Worm (Caenorhabditis elegans) whole organism, L1 larva: Measurements from ENCODE around the gene sas-1.

Experiments used
- Y116A8C.19 ChIP-seq: sonication (generic microtip); optimal IDR thresholded peaks from 2 replicates; lab custom pipeline; 2016; ENCODE audit warnings: missing compliant biosample characterization, missing genetic modification characterization, borderline replicate concordance
- egl-27 ChIP-seq, 2 experiments: fragments of 150-350 bp in 1 of 2; sonication (generic microtip); optimal IDR thresholded peaks; 3 replicates each; lab custom pipeline; 2017 to 2018; ENCODE audit warnings: missing biosample characterization in 2 of 2, missing genetic modification characterization in 2 of 2, missing genetic modification reagents in 2 of 2
- hpl-2 ChIP-seq: fragments of 150-350 bp; optimal IDR thresholded peaks from 2 replicates; lab custom pipeline; 2014; ENCODE audit warnings: missing biosample characterization, missing genetic modification reagents, missing genetic modification characterization
- lin-13 ChIP-seq: fragments of 150-350 bp; optimal IDR thresholded peaks from 2 replicates; lab custom pipeline; 2014; ENCODE audit warnings: missing biosample characterization, missing genetic modification reagents, missing genetic modification characterization
- lin-39 ChIP-seq: fragments of 150-350 bp; optimal IDR thresholded peaks from 2 replicates; lab custom pipeline; 2014; ENCODE audit warnings: missing biosample characterization, missing genetic modification reagents, missing genetic modification characterization

DNA sequence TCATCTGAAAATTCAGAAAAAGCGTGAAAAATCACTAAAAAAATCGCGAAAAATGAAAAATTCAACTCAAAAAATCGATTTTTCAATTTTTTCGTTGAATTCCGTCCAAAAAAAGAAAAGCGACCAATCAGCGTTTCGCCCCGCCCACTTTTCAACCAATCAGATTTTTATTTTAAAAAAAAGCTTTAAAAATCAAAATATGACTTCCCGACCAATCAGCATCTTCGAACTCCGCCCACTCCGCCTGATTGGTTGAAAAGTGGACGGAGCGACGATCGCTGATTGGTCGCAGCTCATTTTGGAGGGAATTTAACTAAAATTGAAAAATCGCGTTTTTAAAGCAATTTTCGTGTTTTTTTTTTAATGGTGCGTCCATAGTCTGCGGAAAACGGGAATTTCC lies 3.1 kb downstream of the sas-1 start:
- no peak for TF ChIP-seq egl-27 (tag; optimal IDR thresholded peaks at IDR 0.05; lab: Kevin White, UChicago)
- TF ChIP-seq hpl-2 (GFP tag; lab: Kevin White, UChicago), result no peak
- TF ChIP-seq lin-13 (GFP tag; lab: Kevin White, UChicago), result no peak
- no peak for TF ChIP-seq lin-39 (tag; lab: Kevin White, UChicago)
- TF ChIP-seq Y116A8C.19 (tag; lab: Kevin White, UChicago), result no peak
